Worm (Caenorhabditis elegans): ENCODE results near the gene F31E8.5.
"Not testable (repeated sequence)": the region's sequence is repeated elsewhere in the genome, so short reads cannot be mapped to it uniquely, and the experiment has no call there.

- TF ChIP-seq fkh-10 (GFP tag; optimal IDR thresholded peaks at IDR 0.05); pag-3 (tag; optimal IDR thresholded peaks at IDR 0.05; ENCODE audit: borderline replicate concordance); fax-1 (tag; optimal IDR thresholded peaks at IDR 0.05); ama-1 (optimal IDR thresholded peaks at IDR 0.05); ceh-6 (GFP tag; optimal IDR thresholded peaks at IDR 0.05); dve-1 (tag; optimal IDR thresholded peaks at IDR 0.05); ceh-24 (tag; optimal IDR thresholded peaks at IDR 0.05); K02D7.2 (tag; optimal IDR thresholded peaks at IDR 0.05); nfya-1 (tag; optimal IDR thresholded peaks at IDR 0.05); dmd-4 (tag; optimal IDR thresholded peaks at IDR 0.05; ENCODE audit: borderline replicate concordance); ets-4 (tag; optimal IDR thresholded peaks at IDR 0.05): not testable (repeated sequence)
Measured at ce11 chrII:6775076-6775475, 32.0 kb downstream of the F31E8.5 start, which contains the start of gene agr-1.
